Fruit fly (Drosophila melanogaster) whole organism, embryonic: ENCODE measurements around the gene CG3625.

Experiments
- BEAF-32 ChIP-seq: fragments of 200-800 bp; sonication (Bioruptor generic); optimal IDR thresholded peaks from 3 replicates; lab custom pipeline; 2017; ENCODE audit warnings: missing biosample characterization, missing genetic modification characterization, mild to moderate bottlenecking, moderate library complexity, missing genetic modification reagents
- Bgb ChIP-seq: fragments of 200-800 bp; sonication (Bioruptor generic); IDR thresholded peaks from 2 replicates; pipeline ENCODE4 v1.3.6; 2022; ENCODE audit warnings: missing biosample characterization, missing genetic modification characterization; ENCODE audit not compliant: partially characterized antibody
- CG10267 ChIP-seq: fragments of 200-800 bp; sonication (Bioruptor generic); optimal IDR thresholded peaks from 2 replicates; lab custom pipeline; 2018; ENCODE audit warnings: missing biosample characterization, mild to moderate bottlenecking, missing genetic modification characterization, moderate library complexity
- CG11696 ChIP-seq: fragments of 200-800 bp; sonication (Bioruptor generic); IDR thresholded peaks from 2 replicates; pipeline ENCODE4 v1.3.6; 2022; ENCODE audit warnings: missing biosample characterization, missing genetic modification characterization
- CG12659 ChIP-seq: fragments of 200-800 bp; sonication (Bioruptor generic); optimal IDR thresholded peaks from 3 replicates; lab custom pipeline; 2017; ENCODE audit warnings: mild to moderate bottlenecking, missing biosample characterization, missing genetic modification reagents, missing genetic modification characterization
- CG14710 ChIP-seq: fragments of 200-800 bp; sonication (Bioruptor generic); optimal IDR thresholded peaks from 3 replicates; lab custom pipeline; 2019; ENCODE audit warnings: missing biosample characterization, mild to moderate bottlenecking, missing genetic modification characterization, moderate library complexity
- CG15514 ChIP-seq: fragments of 200-800 bp; sonication (Bioruptor generic); optimal IDR thresholded peaks from 3 replicates; lab custom pipeline; 2017; ENCODE audit warnings: missing biosample characterization, missing genetic modification characterization, mild to moderate bottlenecking, moderate library complexity, missing genetic modification reagents
- CG17359 ChIP-seq: fragments of 200-800 bp; sonication (Bioruptor generic); optimal IDR thresholded peaks from 3 replicates; lab custom pipeline; 2018; ENCODE audit warnings: missing biosample characterization, mild to moderate bottlenecking, missing genetic modification characterization, moderate library complexity
- CG2116 ChIP-seq: fragments of 200-800 bp; sonication (Bioruptor generic); optimal IDR thresholded peaks from 3 replicates; lab custom pipeline; 2018; ENCODE audit warnings: missing biosample characterization, mild to moderate bottlenecking, missing genetic modification characterization
- CG3281 ChIP-seq: fragments of 200-800 bp; sonication (Bioruptor generic); optimal IDR thresholded peaks from 3 replicates; lab custom pipeline; 2017; ENCODE audit warnings: missing biosample characterization, mild to moderate bottlenecking, missing genetic modification characterization
- CG3995 ChIP-seq: fragments of 200-800 bp; sonication (Bioruptor generic); optimal IDR thresholded peaks from 3 replicates; lab custom pipeline; 2016; ENCODE audit warnings: missing biosample characterization, missing genetic modification characterization
- CG43689 ChIP-seq: fragments of 200-800 bp; sonication (Bioruptor generic); IDR thresholded peaks from 2 replicates; pipeline ENCODE4 v1.3.6; 2022; ENCODE audit warnings: missing biosample characterization, missing genetic modification characterization
- CG4730 ChIP-seq: fragments of 200-800 bp; sonication (Bioruptor generic); IDR thresholded peaks from 2 replicates; pipeline ENCODE4 v1.3.6; 2022; ENCODE audit warnings: missing biosample characterization, missing genetic modification characterization
- CG7271 ChIP-seq: fragments of 200-800 bp; sonication (Bioruptor generic); optimal IDR thresholded peaks from 2 replicates; lab custom pipeline; 2018; ENCODE audit warnings: missing biosample characterization, mild to moderate bottlenecking, missing genetic modification characterization, moderate library complexity
- CG7745 ChIP-seq: fragments of 200-800 bp; sonication (Bioruptor generic); optimal IDR thresholded peaks from 2 replicates; lab custom pipeline; 2018; ENCODE audit warnings: missing biosample characterization, mild to moderate bottlenecking, missing genetic modification characterization, moderate library complexity
- Dip3 ChIP-seq: fragments of 200-800 bp; sonication (Bioruptor generic); optimal IDR thresholded peaks from 3 replicates; lab custom pipeline; 2016; ENCODE audit warnings: missing biosample characterization, missing genetic modification characterization
- Dll ChIP-seq: fragments of 200-800 bp; sonication (Bioruptor generic); IDR thresholded peaks from 4 replicates; pipeline ENCODE4 v1.3.6; 2022; ENCODE audit warnings: missing biosample characterization, missing genetic modification characterization; ENCODE audit not compliant: partially characterized antibody
- Doc3 ChIP-seq: fragments of 200-800 bp; sonication (Bioruptor generic); IDR thresholded peaks from 3 replicates; pipeline ENCODE4 v1.3.6; 2022; ENCODE audit warnings: missing biosample characterization, missing genetic modification characterization; ENCODE audit not compliant: partially characterized antibody
- Ets65A ChIP-seq: fragments of 200-800 bp; sonication (Bioruptor generic); peaks from one replicate; lab custom pipeline; 2016; ENCODE audit warnings: missing biosample characterization, missing genetic modification characterization
- Ets97D ChIP-seq: fragments of 200-800 bp; sonication (Bioruptor generic); optimal IDR thresholded peaks from 3 replicates; lab custom pipeline; 2016; ENCODE audit warnings: missing biosample characterization, missing genetic modification characterization
- Fer1 ChIP-seq: fragments of 200-800 bp; sonication (Bioruptor generic); optimal IDR thresholded peaks from 2 replicates; lab custom pipeline; 2017; ENCODE audit warnings: missing biosample characterization, mild to moderate bottlenecking, missing genetic modification characterization
- HLHmδ ChIP-seq: fragments of 200-800 bp; sonication (Bioruptor generic); optimal IDR thresholded peaks from 2 replicates; lab custom pipeline; 2018; ENCODE audit warnings: missing biosample characterization, mild to moderate bottlenecking, missing genetic modification characterization, moderate library complexity
- HmgD ChIP-seq: fragments of 200-800 bp; sonication (Bioruptor generic); optimal IDR thresholded peaks from 3 replicates; lab custom pipeline; 2016; ENCODE audit warnings: missing biosample characterization, missing genetic modification characterization
- Lpt ChIP-seq: fragments of >200 bp; optimal IDR thresholded peaks from 2 replicates; lab custom pipeline; 2018; ENCODE audit warnings: missing biosample characterization, missing genetic modification characterization
- MESR4 ChIP-seq: fragments of 200-800 bp; sonication (Bioruptor generic); optimal IDR thresholded peaks from 2 replicates; lab custom pipeline; 2018; ENCODE audit warnings: missing biosample characterization, mild to moderate bottlenecking, missing genetic modification characterization, moderate library complexity
- Mes4 ChIP-seq: fragments of 200-800 bp; sonication (Bioruptor generic); optimal IDR thresholded peaks from 2 replicates; lab custom pipeline; 2016; ENCODE audit warnings: missing biosample characterization, missing genetic modification characterization
- Rfx ChIP-seq: fragments of 200-800 bp; sonication (Bioruptor generic); IDR thresholded peaks from 2 replicates; pipeline ENCODE4 v1.3.6; 2022; ENCODE audit warnings: missing biosample characterization, missing genetic modification characterization
- Sin3A ChIP-seq: fragments of >200 bp; optimal IDR thresholded peaks from 2 replicates; lab custom pipeline; 2018
- Stat92E ChIP-seq, 3 experiments: fragments of >200 bp in 2 of 3; fragments of 200-800 bp in 1 of 3; sonication (Bioruptor generic) in 1 of 3; optimal IDR thresholded peaks; 2 replicates each; lab custom pipeline; 2017 to 2019; ENCODE audit warnings: missing biosample characterization in 3 of 3, missing genetic modification characterization in 3 of 3, mild to moderate bottlenecking in 1 of 3, moderate library complexity in 1 of 3
- Vsx1 ChIP-seq: fragments of 200-800 bp; sonication (Bioruptor generic); optimal IDR thresholded peaks from 2 replicates; lab custom pipeline; 2017; ENCODE audit warnings: missing biosample characterization, mild to moderate bottlenecking, missing genetic modification characterization, missing genetic modification reagents
- ab ChIP-seq: fragments of 200-800 bp; sonication (Bioruptor generic); optimal IDR thresholded peaks from 2 replicates; lab custom pipeline; 2016; ENCODE audit warnings: missing biosample characterization, missing genetic modification characterization
- ash1 ChIP-seq: fragments of 200-800 bp; sonication (Bioruptor generic); optimal IDR thresholded peaks from 2 replicates; lab custom pipeline; 2018; ENCODE audit warnings: missing biosample characterization, mild to moderate bottlenecking, missing genetic modification characterization
- bab2 ChIP-seq: fragments of 200-800 bp; sonication (Bioruptor generic); optimal IDR thresholded peaks from 2 replicates; lab custom pipeline; 2016; ENCODE audit warnings: missing biosample characterization, missing genetic modification characterization
- bbx ChIP-seq: fragments of 200-800 bp; sonication (Bioruptor generic); IDR thresholded peaks from 2 replicates; pipeline ENCODE4 v1.3.6; 2022; ENCODE audit warnings: missing biosample characterization, missing genetic modification characterization; ENCODE audit not compliant: partially characterized antibody
- bowl ChIP-seq: fragments of 200-800 bp; sonication (Bioruptor generic); IDR thresholded peaks from 2 replicates; pipeline ENCODE4 v1.3.6; 2022; ENCODE audit warnings: missing biosample characterization, missing genetic modification characterization
- cad ChIP-seq: fragments of >200 bp; optimal IDR thresholded peaks from 2 replicates; lab custom pipeline; 2017; ENCODE audit warnings: missing biosample characterization, missing genetic modification characterization
- caup ChIP-seq: fragments of 200-800 bp; sonication (Bioruptor generic); optimal IDR thresholded peaks from 3 replicates; lab custom pipeline; 2017; ENCODE audit warnings: missing biosample characterization, mild to moderate bottlenecking, missing genetic modification characterization, moderate library complexity; ENCODE audit not compliant: severe bottlenecking
- cg ChIP-seq: fragments of 200-800 bp; sonication (Bioruptor generic); optimal IDR thresholded peaks from 3 replicates; lab custom pipeline; 2019; ENCODE audit warnings: missing biosample characterization, mild to moderate bottlenecking, missing genetic modification characterization, moderate library complexity
- ci ChIP-seq: fragments of 200-800 bp; sonication (Bioruptor generic); IDR thresholded peaks from 3 replicates; pipeline ENCODE4 v1.3.6; 2022; ENCODE audit warnings: missing biosample characterization, missing genetic modification characterization
- ewg ChIP-seq: fragments of 200-800 bp; sonication (Bioruptor generic); optimal IDR thresholded peaks from 3 replicates; lab custom pipeline; 2017; ENCODE audit warnings: mild to moderate bottlenecking, missing biosample characterization, missing genetic modification reagents, missing genetic modification characterization
- ftz-f1 ChIP-seq: fragments of 200-800 bp; sonication (Bioruptor generic); optimal IDR thresholded peaks from 2 replicates; lab custom pipeline; 2016; ENCODE audit warnings: missing biosample characterization, missing genetic modification characterization
- gce ChIP-seq: fragments of 200-800 bp; sonication (Bioruptor generic); IDR thresholded peaks from 3 replicates; pipeline ENCODE4 v1.3.6; 2022; ENCODE audit warnings: missing biosample characterization, missing genetic modification characterization
- gro ChIP-seq: fragments of 200-800 bp; sonication (Bioruptor generic); optimal IDR thresholded peaks from 2 replicates; lab custom pipeline; 2016; ENCODE audit warnings: missing biosample characterization, missing genetic modification characterization
- kay ChIP-seq: fragments of 200-800 bp; sonication (Bioruptor generic); optimal IDR thresholded peaks from 2 replicates; lab custom pipeline; 2016; ENCODE audit warnings: missing biosample characterization, missing genetic modification characterization
- mirr ChIP-seq: fragments of 200-800 bp; sonication (Bioruptor generic); optimal IDR thresholded peaks from 3 replicates; lab custom pipeline; 2018; ENCODE audit warnings: missing biosample characterization, mild to moderate bottlenecking, missing genetic modification characterization
- nerfin-2 ChIP-seq: fragments of 200-800 bp; sonication (Bioruptor generic); IDR thresholded peaks from 2 replicates; pipeline ENCODE4 v1.3.6; 2022; ENCODE audit warnings: missing biosample characterization, missing genetic modification characterization; ENCODE audit not compliant: partially characterized antibody
- scrt ChIP-seq: fragments of 200-800 bp; sonication (Bioruptor generic); optimal IDR thresholded peaks from 2 replicates; lab custom pipeline; 2018; ENCODE audit warnings: missing biosample characterization, mild to moderate bottlenecking, missing genetic modification characterization, moderate library complexity
- sima ChIP-seq: fragments of 200-800 bp; sonication (Bioruptor generic); optimal IDR thresholded peaks from 2 replicates; lab custom pipeline; 2016; ENCODE audit warnings: missing biosample characterization, missing genetic modification characterization
- sqz ChIP-seq: fragments of 200-800 bp; sonication (Bioruptor generic); optimal IDR thresholded peaks from 3 replicates; lab custom pipeline; 2018; ENCODE audit warnings: missing biosample characterization, mild to moderate bottlenecking, missing genetic modification characterization
- ssp ChIP-seq: fragments of 200-800 bp; sonication (Bioruptor generic); IDR thresholded peaks from 2 replicates; pipeline ENCODE4 v1.3.6; 2022; ENCODE audit warnings: missing biosample characterization, missing genetic modification characterization
- stwl ChIP-seq: fragments of 200-800 bp; sonication (Bioruptor generic); optimal IDR thresholded peaks from 3 replicates; lab custom pipeline; 2018; ENCODE audit warnings: missing biosample characterization, mild to moderate bottlenecking, missing genetic modification characterization, moderate library complexity

Gene CG3625

dm6 chr2L:252174-252573 lies 39.4 kb downstream of the CG3625 start, which contains the start of gene Rpp30:
TSS of gene Rpp30 (minus strand) at chr2L:252373.
- TF ChIP-seq CG7745 (no peak), sima (no peak), Vsx1 (GFP tag; lab: Kevin White, UChicago) (no peak), ash1 (GFP tag; lab: Kevin White, UChicago) (no peak), Doc3 (GFP tag; lab: Robert Waterston, UW) (no peak), bowl (GFP tag; lab: Robert Waterston, UW) (no peak), ab (GFP tag; lab: Kevin White, UChicago) (no peak), CG17359 (tag; lab: Kevin White, UChicago) (peak; percentile 57), Dip3 (GFP tag; lab: Kevin White, UChicago) (no peak), Fer1 (GFP tag; lab: Kevin White, UChicago) (peak; percentile 21), CG15514 (GFP tag; lab: Kevin White, UChicago) (peak; percentile 36), mirr (GFP tag; lab: Kevin White, UChicago) (no peak), stwl (tag; lab: Kevin White, UChicago) (peak; percentile 87), BEAF-32 (peak; percentile 31), cad (GFP tag; lab: Kevin White, UChicago) (no peak), ewg (GFP tag; lab: Kevin White, UChicago) (no peak), Lpt (GFP tag; lab: Kevin White, UChicago) (no peak), CG11696 (GFP tag; lab: Robert Waterston, UW) (no peak), HLHmδ (GFP tag; lab: Kevin White, UChicago) (no peak), ci (GFP tag; lab: Robert Waterston, UW) (no peak), gro (GFP tag; lab: Kevin White, UChicago) (peak; percentile 43), gce (no peak), cg (GFP tag; lab: Kevin White, UChicago) (no peak), Dll (GFP tag; lab: Robert Waterston, UW) (peak; percentile 49; the same call in 2 of the 4 replicates), kay (GFP tag; lab: Kevin White, UChicago) (no peak), MESR4 (GFP tag; lab: Kevin White, UChicago) (peak; percentile 45), Mes4 (GFP tag; lab: Kevin White, UChicago) (no peak), Rfx (GFP tag; lab: Robert Waterston, UW) (no peak), Bgb (GFP tag; lab: Robert Waterston, UW) (peak; percentile 34; the same call in 1 of the 2 replicates), Stat92E (GFP tag; optimal IDR thresholded peaks at IDR 0.05; lab: Kevin White, UChicago) (no peak), CG3281 (GFP tag; lab: Kevin White, UChicago) (no peak), CG43689 (GFP tag; lab: Robert Waterston, UW) (no peak), CG10267 (tag; lab: Kevin White, UChicago) (peak; percentile 23), CG3995 (GFP tag; lab: Kevin White, UChicago) (no peak), sqz (GFP tag; lab: Kevin White, UChicago) (peak; percentile 97), ssp (GFP tag; lab: Robert Waterston, UW) (no peak), CG4730 (no peak), CG7271 (tag; lab: Kevin White, UChicago) (no peak), CG2116 (peak; percentile 18), CG14710 (tag; lab: Kevin White, UChicago) (peak; percentile 28), caup (GFP tag; lab: Kevin White, UChicago) (no peak), CG12659 (peak; percentile 56), scrt (peak; percentile 95), Ets97D (peak; percentile 67), Sin3A (lab: Kevin White, UChicago) (peak; percentile 43), ftz-f1 (GFP tag; lab: Kevin White, UChicago) (peak; percentile 74), HmgD (GFP tag; lab: Kevin White, UChicago) (peak; percentile 14), Ets65A (no peak), nerfin-2 (GFP tag; lab: Robert Waterston, UW) (no peak), bab2 (GFP tag; lab: Kevin White, UChicago) (no peak), bbx (GFP tag; lab: Robert Waterston, UW) (peak; percentile 14; the same call in 1 of the 2 replicates)
